Worm (Caenorhabditis elegans) whole organism, young adult: ENCODE measurements around the gene cyp-33C2.
A peak's percentile ranks its signal among the peaks of the same experiment; 100 is the strongest.
"Not testable (repeated sequence)": the region's sequence is repeated elsewhere in the genome, so short reads cannot be mapped to it uniquely, and the experiment has no call there.

Source experiments
- B0019.2 ChIP-seq: fragments of 200-800 bp; sonication (Bioruptor generic); conservative IDR thresholded peaks from 2 replicates; pipeline ENCODE4 v1.3.6; 2022; ENCODE audit warnings: missing genetic modification reagents, missing genetic modification characterization, missing compliant biosample characterization
- B0336.3 ChIP-seq: fragments of 200-800 bp; sonication (Bioruptor generic); IDR thresholded peaks from 2 replicates; pipeline ENCODE4 v1.3.6; 2022; ENCODE audit warnings: missing genetic modification characterization, missing compliant biosample characterization
- C06A6.2 ChIP-seq: fragments of 200-800 bp; sonication (Bioruptor generic); conservative IDR thresholded peaks from 2 replicates; pipeline ENCODE4 v1.3.6; 2022; ENCODE audit warnings: missing genetic modification characterization, missing compliant biosample characterization
- F23B12.7 ChIP-seq: sonication (generic microtip); optimal IDR thresholded peaks from 2 replicates; lab custom pipeline; 2017; ENCODE audit warnings: missing genetic modification characterization, mild to moderate bottlenecking, missing compliant biosample characterization, antibody characterized with exemption, moderate library complexity; ENCODE audit not compliant: insufficient read depth
- F33H1.4 ChIP-seq: fragments of 200-800 bp; sonication (Bioruptor generic); IDR thresholded peaks from 2 replicates; pipeline ENCODE4 v1.3.6; 2022; ENCODE audit warnings: missing genetic modification reagents, missing genetic modification characterization, missing compliant biosample characterization
- F39B2.1 ChIP-seq: fragments of 200-800 bp; sonication (Bioruptor generic); IDR thresholded peaks from 2 replicates; pipeline ENCODE4 v1.3.6; 2022; ENCODE audit warnings: missing genetic modification reagents, missing genetic modification characterization, missing compliant biosample characterization
- F57C9.4 ChIP-seq: sonication (generic microtip); optimal IDR thresholded peaks from 2 replicates; lab custom pipeline; 2017; ENCODE audit warnings: mild to moderate bottlenecking, missing genetic modification characterization, missing compliant biosample characterization
- K12H6.12 ChIP-seq: fragments of 200-800 bp; sonication (Bioruptor generic); optimal IDR thresholded peaks from 2 replicates; lab custom pipeline; 2018; ENCODE audit warnings: mild to moderate bottlenecking, missing genetic modification characterization, missing compliant biosample characterization
- attf-5 ChIP-seq: fragments of 200-800 bp; sonication (Bioruptor generic); optimal IDR thresholded peaks from 2 replicates; lab custom pipeline; 2018; ENCODE audit warnings: mild to moderate bottlenecking, missing genetic modification characterization, missing compliant biosample characterization
- ccch-3 ChIP-seq: fragments of 200-800 bp; sonication (Bioruptor generic); optimal IDR thresholded peaks from 2 replicates; lab custom pipeline; 2018; ENCODE audit warnings: mild to moderate bottlenecking, missing genetic modification characterization, missing compliant biosample characterization
- ceh-100 ChIP-seq: fragments of 200-800 bp; sonication (Bioruptor generic); IDR thresholded peaks from 2 replicates; pipeline ENCODE4 v1.3.6; 2022; ENCODE audit warnings: missing genetic modification reagents, missing genetic modification characterization, missing compliant biosample characterization
- chd-7 ChIP-seq: sonication (generic microtip); optimal IDR thresholded peaks from 2 replicates; lab custom pipeline; 2016; ENCODE audit warnings: mild to moderate bottlenecking, missing genetic modification characterization, moderate library complexity, missing compliant biosample characterization
- egrh-3 ChIP-seq: fragments of 200-800 bp; sonication (Bioruptor generic); IDR thresholded peaks from 2 replicates; pipeline ENCODE4 v1.3.6; 2022; ENCODE audit warnings: missing genetic modification reagents, missing genetic modification characterization, missing compliant biosample characterization
- ets-4 ChIP-seq: fragments of 200-800 bp; sonication (Bioruptor generic); optimal IDR thresholded peaks from 2 replicates; lab custom pipeline; 2018; ENCODE audit warnings: mild to moderate bottlenecking, missing genetic modification characterization, missing compliant biosample characterization
- gei-17 ChIP-seq: fragments of 200-800 bp; sonication (Bioruptor generic); optimal IDR thresholded peaks from 2 replicates; lab custom pipeline; 2018; ENCODE audit warnings: mild to moderate bottlenecking, missing genetic modification characterization, missing compliant biosample characterization
- hlh-12 ChIP-seq: sonication (generic microtip); optimal IDR thresholded peaks from 2 replicates; lab custom pipeline; 2016; ENCODE audit warnings: missing genetic modification characterization, missing compliant biosample characterization
- hrde-1 ChIP-seq: sonication (generic microtip); optimal IDR thresholded peaks from 2 replicates; lab custom pipeline; 2016; ENCODE audit warnings: missing genetic modification characterization, mild to moderate bottlenecking, missing compliant biosample characterization, moderate library complexity, missing genotype, missing genetic modification reagents, borderline replicate concordance
- hsf-1 ChIP-seq: fragments of 200-800 bp; sonication (Bioruptor generic); IDR thresholded peaks from 2 replicates; pipeline ENCODE4 v1.3.6; 2022; ENCODE audit warnings: missing genetic modification reagents, missing genetic modification characterization, missing compliant biosample characterization
- let-607 ChIP-seq, 2 experiments: fragments of 200-800 bp in 1 of 2; sonication (Bioruptor generic) in 1 of 2; sonication (generic microtip) in 1 of 2; optimal IDR thresholded peaks; 2 replicates each; lab custom pipeline; 2016 to 2018; ENCODE audit warnings: mild to moderate bottlenecking in 2 of 2, missing compliant biosample characterization in 2 of 2, missing genetic modification characterization in 2 of 2, moderate library complexity in 2 of 2, missing genotype in 1 of 2
- lin-35 ChIP-seq, 3 experiments: fragments of 150-350 bp in 2 of 3; sonication (generic microtip) in 1 of 3; optimal IDR thresholded peaks; 2 replicates each; lab custom pipeline; 2014 to 2018; ENCODE audit warnings: missing biosample characterization in 3 of 3, missing genetic modification characterization in 3 of 3, missing genetic modification reagents in 3 of 3
- lin-40 ChIP-seq: sonication (generic microtip); optimal IDR thresholded peaks from 2 replicates; lab custom pipeline; 2016; ENCODE audit warnings: missing genetic modification characterization, mild to moderate bottlenecking, missing compliant biosample characterization, missing genotype, missing genetic modification reagents
- lir-1 ChIP-seq: fragments of 200-800 bp; sonication (Bioruptor generic); conservative IDR thresholded peaks from 2 replicates; pipeline ENCODE4 v1.3.6; 2022; ENCODE audit warnings: missing genetic modification reagents, missing genetic modification characterization, missing compliant biosample characterization
- madf-6 ChIP-seq: fragments of 200-800 bp; sonication (Bioruptor generic); IDR thresholded peaks from 2 replicates; pipeline ENCODE4 v1.3.6; 2022; ENCODE audit warnings: missing genetic modification reagents, missing genetic modification characterization, missing compliant biosample characterization
- madf-8 ChIP-seq: fragments of 200-800 bp; sonication (Bioruptor generic); conservative IDR thresholded peaks from 2 replicates; pipeline ENCODE4 v1.3.6; 2022; ENCODE audit warnings: missing genetic modification reagents, missing genetic modification characterization, missing compliant biosample characterization
- mxl-1 ChIP-seq: sonication (generic microtip); optimal IDR thresholded peaks from 2 replicates; lab custom pipeline; 2016; ENCODE audit warnings: missing genetic modification characterization, missing compliant biosample characterization
- nfya-2 ChIP-seq: fragments of 200-800 bp; sonication (Bioruptor generic); IDR thresholded peaks from 2 replicates; pipeline ENCODE4 v1.3.6; 2022; ENCODE audit warnings: missing genetic modification reagents, missing genetic modification characterization, missing compliant biosample characterization
- nhr-120 ChIP-seq: fragments of 200-800 bp; sonication (Bioruptor generic); IDR thresholded peaks from 2 replicates; pipeline ENCODE4 v1.3.6; 2022; ENCODE audit warnings: missing genetic modification characterization, missing compliant biosample characterization
- nhr-179 ChIP-seq: sonication (generic microtip); optimal IDR thresholded peaks from 2 replicates; lab custom pipeline; 2016; ENCODE audit warnings: mild to moderate bottlenecking, missing genetic modification characterization, missing compliant biosample characterization
- nhr-80 ChIP-seq: sonication (generic microtip); optimal IDR thresholded peaks from 2 replicates; lab custom pipeline; 2016; ENCODE audit warnings: missing genetic modification characterization, missing compliant biosample characterization
- rcor-1 ChIP-seq: fragments of 200-800 bp; sonication (Bioruptor generic); IDR thresholded peaks from 2 replicates; pipeline ENCODE4 v1.3.6; 2022; ENCODE audit warnings: missing genetic modification reagents, missing genetic modification characterization, missing compliant biosample characterization
- snpc-1.1 ChIP-seq: sonication (generic microtip); optimal IDR thresholded peaks from 2 replicates; lab custom pipeline; 2017; ENCODE audit warnings: missing genetic modification characterization, mild to moderate bottlenecking, missing compliant biosample characterization, antibody characterized with exemption, moderate library complexity, missing genotype, missing genetic modification reagents; ENCODE audit not compliant: insufficient read depth
- somi-1 ChIP-seq: fragments of 200-800 bp; sonication (Bioruptor generic); optimal IDR thresholded peaks from 2 replicates; lab custom pipeline; 2018; ENCODE audit warnings: mild to moderate bottlenecking, missing genetic modification characterization, missing compliant biosample characterization
- tbp1 ChIP-seq: fragments of 200-800 bp; sonication (Bioruptor generic); optimal IDR thresholded peaks from 2 replicates; lab custom pipeline; 2018; ENCODE audit warnings: mild to moderate bottlenecking, missing genetic modification characterization, missing compliant biosample characterization
- ztf-22 ChIP-seq: fragments of 200-800 bp; sonication (Bioruptor generic); optimal IDR thresholded peaks from 2 replicates; lab custom pipeline; 2018; ENCODE audit warnings: mild to moderate bottlenecking, missing genetic modification characterization, moderate library complexity, missing compliant biosample characterization
- ztf-28 ChIP-seq: fragments of 200-800 bp; sonication (Bioruptor generic); IDR thresholded peaks from 2 replicates; pipeline ENCODE4 v1.3.6; 2022; ENCODE audit warnings: missing genetic modification reagents, missing genetic modification characterization, missing compliant biosample characterization
- ztf-6 ChIP-seq: fragments of 200-800 bp; sonication (Bioruptor generic); IDR thresholded peaks from 2 replicates; pipeline ENCODE4 v1.3.6; 2022; ENCODE audit warnings: missing genetic modification reagents, missing genetic modification characterization, missing compliant biosample characterization

cyp-33C2 gene

DNA sequence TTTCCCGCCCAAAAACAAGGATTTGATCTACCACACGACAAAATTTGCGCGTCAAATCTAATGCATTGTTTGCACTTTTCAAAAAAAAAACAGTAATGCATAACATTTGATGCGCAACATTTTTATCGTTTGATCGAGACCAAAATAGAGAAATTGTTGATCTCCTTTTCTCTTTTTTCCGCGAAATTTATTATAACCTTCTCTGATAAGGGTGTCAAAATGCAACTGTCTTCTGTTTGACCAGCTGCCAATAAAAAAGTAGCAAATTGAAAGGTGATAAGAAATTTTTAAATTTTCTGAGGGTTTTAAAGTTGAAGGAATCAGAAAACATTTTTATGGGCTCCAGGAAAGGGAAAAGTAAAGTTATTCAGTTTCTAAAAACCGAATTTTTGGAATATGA lies 46.3 kb upstream of the cyp-33C2 start:
- TF ChIP-seq B0019.2 (GFP tag; lab: Robert Waterston, UW): no peak
- peak; percentile 53 for TF ChIP-seq nhr-80 (tag; lab: Kevin White, UChicago)

DNA sequence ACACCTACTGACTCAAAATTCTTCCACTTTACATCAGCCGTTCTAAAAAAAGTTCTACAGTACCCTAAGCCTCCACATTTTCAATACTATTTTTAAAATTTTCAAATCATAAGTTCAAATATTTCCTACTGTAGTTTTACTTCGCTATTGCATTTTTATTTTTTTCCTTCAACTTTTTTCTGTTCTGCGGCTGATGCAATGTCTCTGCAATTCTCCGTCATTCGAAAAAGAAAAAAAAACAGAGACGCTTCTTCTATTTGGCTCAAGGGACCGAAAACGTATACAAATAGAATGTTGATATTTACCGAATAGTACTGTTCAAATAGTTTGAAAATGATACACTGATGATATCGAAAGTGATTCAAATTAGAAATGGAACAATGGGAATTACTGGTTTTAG lies 45.0 kb upstream of the cyp-33C2 start:
- TF ChIP-seq snpc-1.1 (tag; lab: Kevin White, UChicago) (no peak), nhr-120 (GFP tag; lab: Robert Waterston, UW) (no peak), F23B12.7 (no peak), B0336.3 (GFP tag; lab: Robert Waterston, UW) (no peak), rcor-1 (GFP tag; lab: Robert Waterston, UW) (no peak), attf-5 (GFP tag; lab: Kevin White, UChicago) (no peak), ccch-3 (no peak), ets-4 (GFP tag; lab: Kevin White, UChicago) (no peak), lin-40 (tag; lab: Kevin White, UChicago) (no peak), F57C9.4 (no peak), gei-17 (GFP tag; lab: Kevin White, UChicago) (no peak), ztf-28 (GFP tag; lab: Robert Waterston, UW) (no peak), tbp1 (no peak), lin-35 (GFP tag; optimal IDR thresholded peaks at IDR 0.05; lab: Kevin White, UChicago) (no peak), hlh-12 (no peak), madf-6 (GFP tag; lab: Robert Waterston, UW) (no peak), ztf-22 (GFP tag; lab: Kevin White, UChicago) (no peak), somi-1 (GFP tag; lab: Kevin White, UChicago) (no peak), let-607 (tag; optimal IDR thresholded peaks at IDR 0.05; lab: Kevin White, UChicago) (no peak)
- TF ChIP-seq, all 124 proteins: peak for 0

DNA sequence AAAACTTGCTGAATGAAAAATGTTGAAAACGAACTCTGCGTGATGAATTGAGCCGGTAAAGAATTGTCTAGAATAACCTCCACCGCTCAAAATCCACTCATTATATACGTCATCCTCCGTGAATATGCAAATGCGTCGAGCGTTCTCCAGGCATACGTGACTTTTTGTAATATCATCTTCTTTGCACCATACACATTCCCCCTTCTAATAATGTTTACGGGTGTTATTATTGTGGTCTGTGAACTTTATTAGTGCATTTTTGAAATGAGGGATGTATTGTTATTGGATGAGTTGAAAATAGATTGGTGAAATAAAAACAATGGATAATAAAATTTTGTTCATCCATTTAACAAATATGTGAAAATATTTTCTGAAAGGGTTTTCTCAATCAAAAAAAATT lies 43.4 kb upstream of the cyp-33C2 start, which contains the start of gene F22F7.7:
Gene F22F7.7, minus strand, starts transcription at position 125 of the 400 bp plus-strand sequence.
- no peak for TF ChIP-seq C06A6.2 (GFP tag; lab: Robert Waterston, UW)
- TF ChIP-seq ceh-100 (GFP tag; lab: Robert Waterston, UW): no peak
- no peak for TF ChIP-seq nhr-179
- TF ChIP-seq F39B2.1 (GFP tag; lab: Robert Waterston, UW): no peak
- no peak for TF ChIP-seq lir-1 (GFP tag; lab: Robert Waterston, UW)
- TF ChIP-seq K12H6.12 (tag; lab: Kevin White, UChicago): no peak
- no peak for TF ChIP-seq hlh-12
- TF ChIP-seq rcor-1 (GFP tag; lab: Robert Waterston, UW): no peak
- no peak for TF ChIP-seq hsf-1 (GFP tag; lab: Robert Waterston, UW)
- TF ChIP-seq F33H1.4 (GFP tag; lab: Robert Waterston, UW): no peak
- no peak for TF ChIP-seq egrh-3 (GFP tag; lab: Robert Waterston, UW)
- TF ChIP-seq lin-35 (GFP tag; optimal IDR thresholded peaks at IDR 0.05; lab: Kevin White, UChicago): no peak
- no peak for TF ChIP-seq ztf-6
- TF ChIP-seq ccch-3: no peak
- no peak for TF ChIP-seq mxl-1 (tag; lab: Kevin White, UChicago)
- no peak for TF ChIP-seq nfya-2 (GFP tag; lab: Robert Waterston, UW)
- TF ChIP-seq madf-8 (GFP tag; lab: Robert Waterston, UW): no peak

DNA sequence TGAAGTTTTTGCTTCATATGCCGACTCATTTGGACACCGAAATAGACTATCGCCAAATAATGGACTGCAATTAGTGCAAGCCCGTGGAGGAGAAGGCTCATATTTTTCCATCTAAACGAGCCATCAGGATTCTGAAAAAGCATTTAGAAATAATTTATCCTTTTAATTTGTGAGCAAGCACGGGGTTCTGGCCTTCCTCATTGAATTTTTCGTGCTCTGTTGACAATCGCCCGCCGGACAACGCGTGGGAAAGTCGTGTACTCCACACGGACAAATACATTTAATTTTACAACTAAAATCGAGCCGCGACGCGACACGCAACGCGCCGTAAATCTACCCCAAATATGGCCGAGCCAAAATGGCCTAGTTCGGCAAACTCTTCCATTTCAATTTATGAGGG lies 38.9 kb upstream of the cyp-33C2 start, which contains the start of gene F22F7.12:
Gene F22F7.12, minus strand, starts transcription at position 101 of the 400 bp plus-strand sequence.
- TF ChIP-seq chd-7 (tag; lab: Kevin White, UChicago); F23B12.7; hrde-1: not testable (repeated sequence)
